Fruit fly (Drosophila melanogaster): ENCODE measurements around the gene FASN3.

dm6 chr3L:25762679-25763078 is at the start of gene FASN3:
- TF ChIP-seq tj (GFP tag; optimal IDR thresholded peaks at IDR 0.05) (no peak), toe (GFP tag; optimal IDR thresholded peaks at IDR 0.05) (no peak), pad (GFP tag; optimal IDR thresholded peaks at IDR 0.05) (no peak)
